Fruit fly (Drosophila melanogaster): ENCODE measurements around the gene CBP.

- TF ChIP-seq CG12768 (GFP tag; optimal IDR thresholded peaks at IDR 0.05) (no peak), CG5204 (GFP tag; optimal IDR thresholded peaks at IDR 0.05) (no peak), Hr96 (GFP tag; optimal IDR thresholded peaks at IDR 0.05) (no peak), CG33017 (tag; optimal IDR thresholded peaks at IDR 0.05) (no peak), CG7045 (GFP tag; optimal IDR thresholded peaks at IDR 0.05) (no peak), CG11617 (GFP tag; optimal IDR thresholded peaks at IDR 0.05) (no peak), Clk (GFP tag; optimal IDR thresholded peaks at IDR 0.05) (no peak), ovo (GFP tag; optimal IDR thresholded peaks at IDR 0.05) (no peak), tj (GFP tag; optimal IDR thresholded peaks at IDR 0.05) (no peak), CG14711 (tag; optimal IDR thresholded peaks at IDR 0.05) (no peak)
Observed at dm6 chrX:7338538-7338937, 1.4 kb downstream of the CBP start.
